Fruit fly (Drosophila melanogaster) Kc167 (cell line): ENCODE measurements around the gene sif.

Experiments used
- Myc ChIP-seq: fragments of >200 bp; optimal IDR thresholded peaks from 2 replicates; lab custom pipeline; 2017; ENCODE audit warnings: missing external identifiers
- h ChIP-seq: fragments of >200 bp; optimal IDR thresholded peaks from 3 replicates; lab custom pipeline; 2018; ENCODE audit warnings: missing external identifiers
- insv ChIP-seq: fragments of >200 bp; optimal IDR thresholded peaks from 3 replicates; lab custom pipeline; 2018; ENCODE audit warnings: missing external identifiers
- psq ChIP-seq: fragments of >200 bp; optimal IDR thresholded peaks from 2 replicates; lab custom pipeline; 2017; ENCODE audit warnings: missing external identifiers
- ttk ChIP-seq: sonication (Bioruptor generic); optimal IDR thresholded peaks from 2 replicates; lab custom pipeline; 2017; ENCODE audit warnings: missing external identifiers

DNA sequence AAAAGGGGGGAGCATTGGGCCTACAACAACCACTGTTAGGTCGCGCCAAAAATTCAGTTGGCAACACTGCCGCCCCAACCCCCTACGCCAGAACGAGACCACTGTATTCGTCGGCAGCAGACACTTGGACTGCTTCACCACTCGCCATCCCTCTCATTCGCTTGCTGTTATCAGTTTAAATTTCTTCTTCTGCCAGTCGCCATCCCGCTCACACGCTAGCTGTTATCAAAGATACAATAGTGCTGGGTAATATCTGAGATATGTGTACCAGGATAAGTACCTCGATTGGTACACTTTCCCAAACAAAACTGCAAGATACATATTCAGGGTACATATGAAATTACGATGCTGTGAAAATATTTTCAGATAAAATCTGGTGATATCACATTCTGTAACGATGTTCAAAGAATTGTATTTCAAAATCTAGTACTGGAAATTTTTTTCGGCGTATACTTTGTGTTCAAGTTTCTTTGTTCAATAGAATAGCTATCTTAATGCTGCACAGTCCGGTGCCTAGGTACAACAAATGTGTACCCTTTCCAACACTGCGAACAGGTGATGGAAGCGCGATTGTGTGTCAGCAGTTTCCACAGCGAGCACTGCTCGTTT, 113.2 kb downstream of the sif start:
- no peak for TF ChIP-seq Myc
- TF ChIP-seq h: no peak
- no peak for TF ChIP-seq psq (lab: Kevin White, UChicago)
- TF ChIP-seq ttk: no peak
- no peak for TF ChIP-seq insv (lab: Kevin White, UChicago)
